Worm (Caenorhabditis elegans) whole organism, L1 larva: ENCODE data around the gene F31D4.2.

Experiments used
- C16A3.4 ChIP-seq: fragments of 150-350 bp; optimal IDR thresholded peaks from 2 replicates; lab custom pipeline; 2014; ENCODE audit warnings: missing biosample characterization, missing genetic modification characterization
- Y116A8C.19 ChIP-seq: sonication (generic microtip); optimal IDR thresholded peaks from 2 replicates; lab custom pipeline; 2016; ENCODE audit warnings: missing compliant biosample characterization, missing genetic modification characterization, borderline replicate concordance
- alr-1 ChIP-seq: fragments of 200-800 bp; sonication (Bioruptor generic); optimal IDR thresholded peaks from 2 replicates; lab custom pipeline; 2018; ENCODE audit warnings: borderline replicate concordance, mild to moderate bottlenecking, missing genetic modification characterization, missing compliant biosample characterization
- ama-1 ChIP-seq: fragments of 150-350 bp; optimal IDR thresholded peaks from 2 replicates; lab custom pipeline; 2014
- blmp-1 ChIP-seq: fragments of 150-350 bp; optimal IDR thresholded peaks from 2 replicates; lab custom pipeline; 2014; ENCODE audit warnings: missing biosample characterization, missing genetic modification characterization
- ceh-63 ChIP-seq: fragments of 200-800 bp; sonication (Bioruptor generic); optimal IDR thresholded peaks from 2 replicates; lab custom pipeline; 2018; ENCODE audit warnings: mild to moderate bottlenecking, missing genetic modification characterization, missing compliant biosample characterization
- ceh-82 ChIP-seq, 3 experiments: fragments of 150-350 bp in 1 of 3; sonication (generic microtip) in 2 of 3; optimal IDR thresholded peaks; 2 replicates each; lab custom pipeline; 2014 to 2017; ENCODE audit warnings: missing biosample characterization in 3 of 3, missing genetic modification characterization in 3 of 3
- ces-1 ChIP-seq: fragments of 150-350 bp; optimal IDR thresholded peaks from 2 replicates; lab custom pipeline; 2014; ENCODE audit warnings: missing biosample characterization, missing genetic modification reagents, missing genetic modification characterization
- dpl-1 ChIP-seq, 3 experiments: fragments of 150-350 bp in 2 of 3; sonication (generic microtip) in 1 of 3; optimal IDR thresholded peaks; 2 replicates each; lab custom pipeline; 2014 to 2017; ENCODE audit warnings: missing biosample characterization in 3 of 3, missing genetic modification characterization in 3 of 3, missing genetic modification reagents in 3 of 3
- dsc-1 ChIP-seq: sonication (generic microtip); optimal IDR thresholded peaks from 2 replicates; lab custom pipeline; 2016; ENCODE audit warnings: mild to moderate bottlenecking, missing genetic modification characterization, missing compliant biosample characterization
- efl-1 ChIP-seq, 4 experiments: fragments of 150-350 bp; optimal IDR thresholded peaks in 3 of 4; peaks in 1 of 4; 1 replicate in 1 of 4; 2 replicates in 3 of 4; lab custom pipeline; 2014; ENCODE audit warnings: missing biosample characterization in 2 of 4, missing genetic modification characterization in 2 of 4, missing genetic modification reagents in 2 of 4
- efl-3 ChIP-seq: fragments of 200-800 bp; sonication (Bioruptor generic); optimal IDR thresholded peaks from 2 replicates; lab custom pipeline; 2018; ENCODE audit warnings: mild to moderate bottlenecking, missing genetic modification characterization, missing compliant biosample characterization
- elt-2 ChIP-seq: sonication (generic microtip); optimal IDR thresholded peaks from 2 replicates; lab custom pipeline; 2016; ENCODE audit warnings: missing genetic modification characterization, mild to moderate bottlenecking, inconsistent platforms, missing compliant biosample characterization, missing genetic modification reagents
- fkh-10 ChIP-seq: sonication (generic microtip); optimal IDR thresholded peaks from 2 replicates; lab custom pipeline; 2017; ENCODE audit warnings: missing biosample characterization, missing genetic modification reagents, missing genetic modification characterization
- fkh-8 ChIP-seq: sonication (generic microtip); optimal IDR thresholded peaks from 2 replicates; lab custom pipeline; 2016; ENCODE audit warnings: mild to moderate bottlenecking, missing genetic modification characterization, missing compliant biosample characterization
- jun-1 ChIP-seq: fragments of 150-350 bp; optimal IDR thresholded peaks from 2 replicates; lab custom pipeline; 2014; ENCODE audit warnings: missing biosample characterization, missing genetic modification reagents, missing genetic modification characterization
- lir-3 ChIP-seq: sonication (generic microtip); optimal IDR thresholded peaks from 2 replicates; lab custom pipeline; 2016; ENCODE audit warnings: mild to moderate bottlenecking, missing genetic modification characterization, moderate library complexity, missing compliant biosample characterization; ENCODE audit not compliant: poor library complexity
- lsy-2 ChIP-seq, 2 experiments: fragments of 150-350 bp; optimal IDR thresholded peaks; 2 replicates each; lab custom pipeline; 2014; ENCODE audit warnings: missing biosample characterization in 2 of 2, missing genetic modification characterization in 2 of 2
- nhr-11 ChIP-seq: fragments of 150-350 bp; optimal IDR thresholded peaks from 2 replicates; lab custom pipeline; 2014; ENCODE audit warnings: missing biosample characterization, missing genetic modification characterization
- nhr-19 ChIP-seq: fragments of 200-800 bp; sonication (Bioruptor generic); conservative IDR thresholded peaks from 2 replicates; pipeline ENCODE4 v1.3.6; 2022; ENCODE audit warnings: missing genetic modification characterization, missing compliant biosample characterization
- nhr-28 ChIP-seq: fragments of 150-350 bp; optimal IDR thresholded peaks from 2 replicates; lab custom pipeline; 2014; ENCODE audit warnings: missing biosample characterization, missing genetic modification characterization
- nhr-47 ChIP-seq: sonication (generic microtip); optimal IDR thresholded peaks from 2 replicates; lab custom pipeline; 2016; ENCODE audit warnings: mild to moderate bottlenecking, missing genetic modification characterization, moderate library complexity, missing compliant biosample characterization
- nhr-76 ChIP-seq: sonication (generic microtip); optimal IDR thresholded peaks from 2 replicates; lab custom pipeline; 2017; ENCODE audit warnings: missing biosample characterization, missing genetic modification characterization
- nhr-77 ChIP-seq: fragments of 150-350 bp; optimal IDR thresholded peaks from 2 replicates; lab custom pipeline; 2014; ENCODE audit warnings: missing biosample characterization, missing genetic modification characterization
- nhr-90 ChIP-seq: sonication (generic microtip); optimal IDR thresholded peaks from 2 replicates; lab custom pipeline; 2016; ENCODE audit warnings: mild to moderate bottlenecking, missing genetic modification characterization, missing compliant biosample characterization; ENCODE audit not compliant: poor library complexity
- pag-3 ChIP-seq: sonication (generic microtip); optimal IDR thresholded peaks from 2 replicates; lab custom pipeline; 2017; ENCODE audit warnings: missing genetic modification characterization, mild to moderate bottlenecking, missing compliant biosample characterization, antibody characterized with exemption, borderline replicate concordance; ENCODE audit not compliant: insufficient read depth
- pqm-1 ChIP-seq: sonication (generic microtip); optimal IDR thresholded peaks from 3 replicates; lab custom pipeline; 2017; ENCODE audit warnings: missing biosample characterization, missing genetic modification characterization
- skn-1 ChIP-seq: fragments of 150-350 bp; optimal IDR thresholded peaks from 2 replicates; lab custom pipeline; 2014; ENCODE audit warnings: missing biosample characterization, missing genetic modification characterization
- sup-37 ChIP-seq: fragments of 200-800 bp; sonication (Bioruptor generic); optimal IDR thresholded peaks from 2 replicates; lab custom pipeline; 2018; ENCODE audit warnings: mild to moderate bottlenecking, missing genetic modification characterization, missing compliant biosample characterization
- swsn-7 ChIP-seq: sonication (generic microtip); optimal IDR thresholded peaks from 2 replicates; lab custom pipeline; 2016; ENCODE audit warnings: missing genetic modification characterization, missing compliant biosample characterization
- tbx-2 ChIP-seq: sonication (generic microtip); optimal IDR thresholded peaks from 2 replicates; lab custom pipeline; 2016; ENCODE audit warnings: missing genetic modification characterization, missing compliant biosample characterization
- unc-62 ChIP-seq: fragments of 150-350 bp; optimal IDR thresholded peaks from 2 replicates; lab custom pipeline; 2014; ENCODE audit warnings: missing biosample characterization, missing genetic modification reagents, missing genetic modification characterization
- unc-86 ChIP-seq: sonication (generic microtip); optimal IDR thresholded peaks from 2 replicates; lab custom pipeline; 2016; ENCODE audit warnings: missing genetic modification characterization, missing compliant biosample characterization
- zip-4 ChIP-seq: fragments of 200-800 bp; sonication (Bioruptor generic); optimal IDR thresholded peaks from 2 replicates; lab custom pipeline; 2018; ENCODE audit warnings: mild to moderate bottlenecking, missing genetic modification characterization, moderate library complexity, missing compliant biosample characterization

Gene F31D4.2

DNA sequence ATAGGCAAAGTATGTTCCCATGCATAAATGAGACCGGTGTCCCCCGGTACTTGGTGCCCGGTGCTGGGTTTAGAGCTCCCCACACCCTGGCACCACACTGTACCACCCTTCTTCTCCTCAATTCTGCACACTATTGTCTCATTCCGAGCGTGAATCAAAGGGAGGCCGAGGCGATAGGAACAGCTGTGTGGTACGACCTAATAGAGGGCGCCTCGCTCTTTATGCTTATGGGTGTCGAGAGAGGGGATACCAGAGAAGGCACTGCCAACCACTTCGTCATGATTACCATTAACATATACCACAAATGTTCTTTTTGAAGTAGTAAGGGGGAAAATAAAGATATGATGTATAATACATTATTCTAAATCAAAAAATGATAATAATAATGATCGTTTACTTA lies 25.3 kb upstream of the F31D4.2 start:
- TF ChIP-seq unc-62 (GFP tag; lab: Kevin White, UChicago) (no peak), swsn-7 (tag; lab: Kevin White, UChicago) (no peak)
- TF ChIP-seq, all 84 proteins: peak for 0

DNA sequence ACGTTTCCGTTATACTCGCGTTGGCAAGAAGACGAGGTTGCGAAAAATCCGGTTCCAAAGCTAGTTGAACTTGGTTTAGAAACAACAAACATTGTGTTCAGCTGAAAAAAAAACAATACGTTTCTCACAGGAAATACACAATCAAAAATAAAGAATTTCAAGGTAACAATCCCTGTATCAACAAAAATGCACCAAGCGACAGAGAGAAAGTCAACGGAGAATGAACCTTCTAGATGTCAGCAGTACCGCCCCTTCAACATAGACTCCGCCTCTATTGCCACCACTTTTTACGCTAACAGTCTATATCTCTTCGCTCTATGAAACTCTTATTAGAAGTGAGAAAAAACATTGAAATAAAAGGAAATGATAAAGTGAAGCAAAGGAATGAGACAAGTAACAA lies 23.0 kb upstream of the F31D4.2 start, which contains the start of gene F31D4.8:
TSS of gene F31D4.8 (minus strand) at position 101 of the 400 bp plus-strand sequence.
- no peak for TF ChIP-seq efl-1 (optimal IDR thresholded peaks at IDR 0.05; lab: Kevin White, UChicago)
- peak in 1 of 2 experiments; percentile 58 for TF ChIP-seq efl-1 (GFP tag; optimal IDR thresholded peaks at IDR 0.05 in 1 of 2; lab: Kevin White, UChicago)
- TF ChIP-seq Y116A8C.19 (tag; lab: Kevin White, UChicago) = no peak
- TF ChIP-seq, all 84 proteins: peak for 1

DNA sequence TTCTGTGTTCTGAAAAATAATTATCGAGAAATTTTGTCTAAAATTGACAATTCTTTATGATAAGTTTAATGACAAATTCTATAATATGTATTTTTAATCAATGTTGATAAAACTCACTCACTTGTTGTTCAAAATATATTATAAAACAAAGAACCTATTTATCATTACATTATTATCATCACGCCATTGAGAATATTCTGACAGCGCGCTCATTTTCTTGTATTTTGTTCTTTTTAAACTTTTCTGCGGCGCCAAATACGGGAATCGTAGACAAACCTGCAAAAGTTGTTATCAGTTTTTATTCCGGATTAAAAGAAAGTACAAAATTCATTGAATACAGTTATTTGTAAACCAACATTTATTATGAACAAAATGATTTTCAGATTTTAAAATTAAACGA lies 21.1 kb upstream of the F31D4.2 start:
- TF ChIP-seq nhr-28 (no peak), nhr-77 (tag; lab: Kevin White, UChicago) (no peak), nhr-47 (tag; lab: Kevin White, UChicago) (no peak), elt-2 (tag; lab: Kevin White, UChicago) (peak; percentile 67), unc-62 (GFP tag; lab: Kevin White, UChicago) (no peak), swsn-7 (tag; lab: Kevin White, UChicago) (no peak), nhr-76 (tag; lab: Kevin White, UChicago) (no peak), nhr-90 (tag; lab: Kevin White, UChicago) (peak; percentile 7), ama-1 (lab: Kevin White, UChicago) (no peak), blmp-1 (no peak), unc-86 (no peak), ceh-63 (no peak), dsc-1 (no peak), Y116A8C.19 (tag; lab: Kevin White, UChicago) (no peak), nhr-19 (GFP tag; lab: Robert Waterston, UW) (no peak), efl-3 (GFP tag; lab: Kevin White, UChicago) (no peak), ces-1 (GFP tag; lab: Kevin White, UChicago) (no peak)

DNA sequence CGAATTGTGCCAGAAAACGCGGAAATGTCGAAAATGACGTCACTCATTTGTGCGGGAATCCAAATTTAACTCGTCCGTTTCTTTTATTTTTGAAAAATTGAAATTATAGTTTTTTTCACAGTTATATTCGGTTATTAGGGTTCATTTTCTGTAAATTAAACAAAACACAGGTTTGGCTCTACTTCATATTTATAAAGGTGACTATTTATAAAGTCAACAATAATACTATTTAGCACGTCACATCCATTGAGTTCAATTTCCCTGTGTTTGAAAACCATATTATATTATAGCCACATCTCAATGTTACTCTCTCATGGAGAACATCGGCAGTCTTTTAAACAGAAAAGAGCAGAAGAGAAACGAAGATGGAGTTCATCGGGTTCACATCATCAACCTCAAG lies 17.3 kb upstream of the F31D4.2 start, which contains the start of gene twk-35:
TSS of gene twk-35 (plus strand) at position 301 of the 400 bp plus-strand sequence.
- TF ChIP-seq pqm-1 (tag; lab: Kevin White, UChicago) (no peak), fkh-8 (tag; lab: Kevin White, UChicago) (no peak), ceh-82 (tag; optimal IDR thresholded peaks at IDR 0.05; lab: Kevin White, UChicago) (no peak), nhr-11 (no peak), pag-3 (tag; lab: Kevin White, UChicago) (no peak), fkh-10 (GFP tag; lab: Kevin White, UChicago) (no peak), alr-1 (tag; lab: Kevin White, UChicago) (no peak), zip-4 (GFP tag; lab: Kevin White, UChicago) (no peak), dpl-1 (GFP tag; optimal IDR thresholded peaks at IDR 0.05; lab: Kevin White, UChicago) (no peak), skn-1 (no peak), lir-3 (no peak), C16A3.4 (tag; lab: Kevin White, UChicago) (no peak), swsn-7 (tag; lab: Kevin White, UChicago) (no peak), jun-1 (tag; lab: Kevin White, UChicago) (no peak), tbx-2 (tag; lab: Kevin White, UChicago) (no peak), sup-37 (GFP tag; lab: Kevin White, UChicago) (no peak), lsy-2 (tag; optimal IDR thresholded peaks at IDR 0.05; lab: Kevin White, UChicago) (no peak), blmp-1 (no peak)

DNA sequence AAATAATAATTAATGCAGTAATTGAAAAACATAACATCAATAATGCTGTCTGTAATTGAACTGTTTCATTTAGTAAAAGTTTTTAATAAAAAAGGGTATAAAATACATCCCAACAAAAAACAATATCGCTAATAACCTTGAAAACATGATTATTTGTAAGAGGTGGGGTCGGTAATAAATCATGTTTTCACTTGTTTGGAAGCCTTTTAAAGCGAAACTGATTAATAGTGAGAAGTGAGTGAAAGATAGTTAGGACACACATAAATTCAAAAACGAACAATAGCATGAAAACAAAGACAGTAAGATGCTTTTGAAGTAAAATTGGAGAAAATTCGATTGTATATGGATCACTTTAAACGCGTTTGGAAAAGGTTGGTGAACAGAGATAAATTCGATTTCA lies 15.7 kb upstream of the F31D4.2 start, which contains the start of gene try-4:
TSS of gene try-4 (minus strand) at position 74 of the 400 bp plus-strand sequence.
- TF ChIP-seq ceh-63 = no peak
- peak; percentile 71 for TF ChIP-seq blmp-1
- TF ChIP-seq, all 84 proteins: peak for 1
